Worm (Caenorhabditis elegans): ENCODE measurements around the gene ttr-19.

ttr-19 gene

ce11 chrV:10227333-10227732 is at the start of gene ttr-19:
ttr-19 (minus strand) TSS chrV:10227433.
- TF ChIP-seq mxl-3 (GFP tag; optimal IDR thresholded peaks at IDR 0.05) (no peak), fos-1 (tag; optimal IDR thresholded peaks at IDR 0.05) (no peak), zfp-2 (tag; optimal IDR thresholded peaks at IDR 0.05) (no peak), skn-1 (tag; optimal IDR thresholded peaks at IDR 0.05) (no peak), zfp-3 (GFP tag; conservative IDR thresholded peaks at IDR 0.05) (no peak), tra-1 (GFP tag; IDR thresholded peaks at IDR 0.05) (no peak), aha-1 (tag) (no peak), tag-97 (GFP tag; IDR thresholded peaks at IDR 0.05) (no peak), lir-3 (tag; optimal IDR thresholded peaks at IDR 0.05) (no peak), ceh-28 (tag; optimal IDR thresholded peaks at IDR 0.05) (no peak)

ce11 chrV:10276038-10276437 is 48.8 kb upstream of the ttr-19 start:
- TF ChIP-seq pqm-1 (tag; optimal IDR thresholded peaks at IDR 0.05), result no peak
- peak in 1 of 2 experiments; percentile 36 for TF ChIP-seq unc-62 (GFP tag; optimal IDR thresholded peaks at IDR 0.05 in 1 of 2)
- no peak for TF ChIP-seq unc-62 (tag; optimal IDR thresholded peaks at IDR 0.05)

ce11 chrV:10275619-10276018 is 48.4 kb upstream of the ttr-19 start, which contains the start of gene Y22F5A.11:
Y22F5A.11 (minus strand) TSS chrV:10275646.
- TF ChIP-seq fkh-10 (GFP tag; optimal IDR thresholded peaks at IDR 0.05) (peak; percentile 18), hmg-1.1 (GFP tag; IDR thresholded peaks at IDR 0.05) (peak; percentile 23; the same call in 1 of the 2 replicates), arid-1 (GFP tag; conservative IDR thresholded peaks at IDR 0.05) (no peak), rbr-2 (tag; optimal IDR thresholded peaks at IDR 0.05) (peak; percentile 11), mep-1 (tag; optimal IDR thresholded peaks at IDR 0.05) (peak; percentile 41), lir-3 (tag; optimal IDR thresholded peaks at IDR 0.05) (no peak), madf-9 (GFP tag; conservative IDR thresholded peaks at IDR 0.05) (no peak)

- TF ChIP-seq ceh-28 (tag; optimal IDR thresholded peaks at IDR 0.05) (peak; percentile 62), Y75B8A.6 (GFP tag; IDR thresholded peaks at IDR 0.05) (no peak), aha-1 (tag) (peak; percentile 69), ztf-7 (tag; optimal IDR thresholded peaks at IDR 0.05) (no peak), F37D6.2 (tag; optimal IDR thresholded peaks at IDR 0.05) (peak; percentile 64), ceh-44 (GFP tag; IDR thresholded peaks at IDR 0.05) (no peak), ctbp-1 (GFP tag; IDR thresholded peaks at IDR 0.05) (0 out of 2 replicates have a peak, but pooled peaks have one; percentile 8), saeg-2 (GFP tag; IDR thresholded peaks at IDR 0.05) (no peak), dmd-8 (GFP tag; IDR thresholded peaks at IDR 0.05) (no peak), dve-1 (tag; optimal IDR thresholded peaks at IDR 0.05; ENCODE audit: insufficient read depth) (peak; percentile 13), rbr-2 (tag; optimal IDR thresholded peaks at IDR 0.05) (peak; percentile 49), egl-27 (tag; optimal IDR thresholded peaks at IDR 0.05) (no peak), lin-39 (tag; optimal IDR thresholded peaks at IDR 0.05) (no peak), unc-62 (GFP tag; optimal IDR thresholded peaks at IDR 0.05 in 1 of 2) (peak in 1 of 2 experiments; percentile 99), unc-62 (tag; optimal IDR thresholded peaks at IDR 0.05) (no peak), lsy-2 (tag; optimal IDR thresholded peaks at IDR 0.05) (peak; percentile 44 to 50), hif-1 (tag; optimal IDR thresholded peaks at IDR 0.05) (peak in 1 of 2 experiments; percentile 29), aly-2 (tag; optimal IDR thresholded peaks at IDR 0.05) (no peak), mep-1 (tag; optimal IDR thresholded peaks at IDR 0.05) (peak; percentile 45), mdl-1 (tag; optimal IDR thresholded peaks at IDR 0.05) (peak in 1 of 2 experiments; percentile 4), set-16 (GFP tag; IDR thresholded peaks at IDR 0.05) (peak; percentile 7; the same call in 1 of the 2 replicates), nhr-102 (tag; optimal IDR thresholded peaks at IDR 0.05) (no peak), fkh-10 (GFP tag; optimal IDR thresholded peaks at IDR 0.05) (peak; percentile 94), hlh-30 (tag; optimal IDR thresholded peaks at IDR 0.05; ENCODE audit: insufficient read depth) (peak; percentile 24), hmg-1.1 (GFP tag; IDR thresholded peaks at IDR 0.05) (peak; percentile 76; the same call in 1 of the 2 replicates), snpc-4 (tag; optimal IDR thresholded peaks at IDR 0.05) (no peak)
These were observed 46.6 kb upstream of the ttr-19 start for ce11 chrV:10273837-10274236.

All from whole organism, L4 larva.